Fruit fly (Drosophila melanogaster): ENCODE measurements around the gene Zw10.

Zw10 gene

DNA sequence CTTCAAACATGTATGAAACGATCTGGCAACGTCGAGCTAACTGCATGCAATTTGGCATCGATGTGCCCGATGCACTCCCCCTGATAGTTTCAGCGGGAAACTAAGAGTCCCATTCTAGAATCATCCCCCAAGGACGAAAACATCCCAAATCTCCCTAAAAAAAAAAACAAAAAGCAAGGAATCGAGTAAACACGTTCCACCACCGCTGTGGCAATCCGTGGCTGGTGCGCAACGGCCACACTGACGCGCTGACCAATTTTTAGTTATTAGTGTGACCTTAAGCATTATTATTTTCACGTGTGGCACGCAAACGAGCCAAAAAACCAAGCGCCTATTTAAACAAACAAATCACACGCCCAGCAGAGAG lies 18.3 kb upstream of the Zw10 start, which contains the start of gene wds (continued):
- peak; percentile 32 for TF ChIP-seq CG1603 (tag; optimal IDR thresholded peaks at IDR 0.05)
- no peak for TF ChIP-seq tll (GFP tag; optimal IDR thresholded peaks at IDR 0.05)
- no peak for TF ChIP-seq CG2129 (GFP tag; IDR thresholded peaks at IDR 0.05; ENCODE audit: partially characterized antibody)
- no peak for TF ChIP-seq vfl (GFP tag; optimal IDR thresholded peaks at IDR 0.05)
- no peak for TF ChIP-seq CG34376 (GFP tag; optimal IDR thresholded peaks at IDR 0.05)
- TF ChIP-seq CG6254 (GFP tag; optimal IDR thresholded peaks at IDR 0.05), result no peak
- peak; percentile 25 for TF ChIP-seq CG4617 (GFP tag; optimal IDR thresholded peaks at IDR 0.05; ENCODE audit: borderline replicate concordance)
- peak; percentile 67 for TF ChIP-seq CG9797 (GFP tag; optimal IDR thresholded peaks at IDR 0.05)
- no peak for TF ChIP-seq Kr (GFP tag; optimal IDR thresholded peaks at IDR 0.05)
- no peak for TF ChIP-seq Sox100B (GFP tag; optimal IDR thresholded peaks at IDR 0.05)
- no peak for TF ChIP-seq CG34224 (GFP tag; IDR thresholded peaks at IDR 0.05; ENCODE audit: partially characterized antibody)
- peak; percentile 83 for TF ChIP-seq gfzf (GFP tag; optimal IDR thresholded peaks at IDR 0.05)
- TF ChIP-seq HmgZ (tag; optimal IDR thresholded peaks at IDR 0.05), result no peak
- TF ChIP-seq fru (optimal IDR thresholded peaks at IDR 0.05), result no peak
- TF ChIP-seq Adf1 (GFP tag; IDR thresholded peaks at IDR 0.05), result no peak
- TF ChIP-seq E2f1 (GFP tag; IDR thresholded peaks at IDR 0.05), result no peak
- TF ChIP-seq CG13287 (GFP tag; IDR thresholded peaks at IDR 0.05; ENCODE audit: partially characterized antibody), result peak; percentile 21; the same call in 1 of the 2 replicates
- peak; percentile 68 for TF ChIP-seq Sin3A (optimal IDR thresholded peaks at IDR 0.05)
- peak; percentile 2 for TF ChIP-seq phol (tag; optimal IDR thresholded peaks at IDR 0.05)
- TF ChIP-seq bsh (GFP tag; optimal IDR thresholded peaks at IDR 0.05), result no peak
- TF ChIP-seq ara (GFP tag; IDR thresholded peaks at IDR 0.05), result no peak
- no peak; the same call in 1 of the 2 replicates for TF ChIP-seq CG3847 (GFP tag; IDR thresholded peaks at IDR 0.05)
- TF ChIP-seq MESR4 (GFP tag; optimal IDR thresholded peaks at IDR 0.05), result peak; percentile 61
- no peak for TF ChIP-seq CG3995 (GFP tag; optimal IDR thresholded peaks at IDR 0.05)
- no peak for TF ChIP-seq CG1024 (GFP tag; IDR thresholded peaks at IDR 0.05)
- no peak for TF ChIP-seq Fer1 (GFP tag; optimal IDR thresholded peaks at IDR 0.05)
- no peak for TF ChIP-seq maf-S (GFP tag; optimal IDR thresholded peaks at IDR 0.05)
- TF ChIP-seq Ets97D (GFP tag; optimal IDR thresholded peaks at IDR 0.05), result peak; percentile 50
- no peak for TF ChIP-seq salm (tag; optimal IDR thresholded peaks at IDR 0.05)
- TF ChIP-seq h (optimal IDR thresholded peaks at IDR 0.05), result no peak
- no peak for TF ChIP-seq sc (optimal IDR thresholded peaks at IDR 0.05)
- TF ChIP-seq sc (GFP tag; optimal IDR thresholded peaks at IDR 0.05), result no peak
- TF ChIP-seq Asciz (GFP tag; optimal IDR thresholded peaks at IDR 0.05), result no peak
- TF ChIP-seq zfh1 (GFP tag; IDR thresholded peaks at IDR 0.05), result no peak
- peak; percentile 38 for TF ChIP-seq Dp (GFP tag; optimal IDR thresholded peaks at IDR 0.05)
- peak; percentile 4 for TF ChIP-seq mam (GFP tag; optimal IDR thresholded peaks at IDR 0.05)
- TF ChIP-seq CG9215 (GFP tag; IDR thresholded peaks at IDR 0.05), result 0 out of 2 replicates have a peak, but pooled peaks have one; percentile 5
- no peak for TF ChIP-seq CG6683 (GFP tag; optimal IDR thresholded peaks at IDR 0.05)
- TF ChIP-seq stwl (tag; optimal IDR thresholded peaks at IDR 0.05), result peak; percentile 40
- no peak for TF ChIP-seq CG17328 (GFP tag; IDR thresholded peaks at IDR 0.05)
- no peak for TF ChIP-seq Hey (tag; optimal IDR thresholded peaks at IDR 0.05)
- 0 out of 3 replicates have a peak, but pooled peaks have one; percentile 19 for TF ChIP-seq CG17361 (GFP tag; IDR thresholded peaks at IDR 0.05)
- TF ChIP-seq sens (GFP tag), result peak; percentile 60
- no peak for TF ChIP-seq Hand (GFP tag; optimal IDR thresholded peaks at IDR 0.05)
- no peak for TF ChIP-seq hbn (GFP tag; IDR thresholded peaks at IDR 0.05; ENCODE audit: partially characterized antibody)
- peak; percentile 46; the same call in 1 of the 2 replicates for TF ChIP-seq E2f2 (GFP tag; IDR thresholded peaks at IDR 0.05)
- TF ChIP-seq Tbp (GFP tag; optimal IDR thresholded peaks at IDR 0.05), result peak; percentile 42
- no peak for TF ChIP-seq ato (GFP tag; IDR thresholded peaks at IDR 0.05; ENCODE audit: partially characterized antibody)
- no peak for TF ChIP-seq pita (GFP tag; optimal IDR thresholded peaks at IDR 0.05)
- peak; percentile 67 for TF ChIP-seq Myb (GFP tag; optimal IDR thresholded peaks at IDR 0.05)
- TF ChIP-seq dm (GFP tag; optimal IDR thresholded peaks at IDR 0.05), result peak; percentile 80
- TF ChIP-seq Hr39 (optimal IDR thresholded peaks at IDR 0.05), result no peak
- no peak for TF ChIP-seq Hsf (GFP tag; optimal IDR thresholded peaks at IDR 0.05)
